Worm (Caenorhabditis elegans): ENCODE measurements around the gene C10B5.3.

DNA sequence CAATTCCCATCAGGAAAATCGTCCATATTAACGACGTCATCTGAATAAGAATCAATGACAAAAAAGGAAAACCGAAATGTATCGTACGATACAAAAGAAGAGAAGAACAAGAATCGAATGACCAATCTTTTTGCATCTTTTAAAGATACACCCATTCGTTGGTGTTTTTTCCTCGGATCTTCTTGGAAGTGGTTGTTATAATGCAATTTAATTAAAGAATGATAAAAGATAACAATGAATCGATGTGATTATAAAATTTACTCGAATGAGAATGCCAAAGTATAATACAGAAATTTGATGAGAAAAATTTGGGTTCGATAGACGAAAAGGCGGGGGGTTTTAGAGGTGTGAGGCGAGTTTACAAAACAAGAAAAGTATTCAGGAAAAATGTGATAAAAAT, 41.0 kb upstream of the C10B5.3 start, which contains the start of gene F41E6.12:
- TF ChIP-seq unc-39 (tag; optimal IDR thresholded peaks at IDR 0.05) (no peak), nhr-76 (tag; optimal IDR thresholded peaks at IDR 0.05) (no peak), snpc-4 (tag; optimal IDR thresholded peaks at IDR 0.05) (no peak), elt-3 (tag; optimal IDR thresholded peaks at IDR 0.05) (no peak), ham-2 (GFP tag; optimal IDR thresholded peaks at IDR 0.05) (no peak), ztf-11 (tag; optimal IDR thresholded peaks at IDR 0.05) (no peak), mab-5 (tag; optimal IDR thresholded peaks at IDR 0.05) (no peak), nhr-28 (tag; optimal IDR thresholded peaks at IDR 0.05) (no peak)
